Worm (Caenorhabditis elegans): ENCODE measurements around the gene T15B12.1.

ce11 chrIII:5287877-5288276 is at the start of gene T15B12.1:
- TF ChIP-seq lsy-2 (tag; optimal IDR thresholded peaks at IDR 0.05), result no peak
- TF ChIP-seq nhr-28 (tag; optimal IDR thresholded peaks at IDR 0.05), result no peak
- no peak for TF ChIP-seq snpc-4 (tag; optimal IDR thresholded peaks at IDR 0.05)
- TF ChIP-seq ceh-8 (GFP tag; optimal IDR thresholded peaks at IDR 0.05), result no peak
